Worm (Caenorhabditis elegans): ENCODE data around the gene nlt-1.

DNA sequence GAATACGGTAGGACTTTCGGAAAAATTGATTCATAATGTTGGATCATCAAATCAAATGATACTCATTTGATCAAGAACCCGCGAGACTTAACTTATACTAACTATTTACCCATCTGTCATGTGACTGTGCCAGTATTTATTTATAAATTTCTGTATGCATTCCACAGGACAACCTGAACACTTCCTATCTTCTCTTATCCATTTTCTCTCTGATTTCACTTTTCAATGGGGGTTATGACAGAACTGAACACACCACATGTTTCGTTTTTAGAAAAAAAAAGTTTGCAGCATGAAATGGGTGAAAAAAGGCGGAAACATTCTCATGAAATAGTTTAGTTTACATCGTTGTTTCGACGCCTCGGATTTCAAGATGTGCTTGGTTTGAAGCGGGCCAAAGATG lies 16.6 kb upstream of the nlt-1 start:
- TF ChIP-seq ztf-11 (tag; optimal IDR thresholded peaks at IDR 0.05), result no peak
- TF ChIP-seq blmp-1 (tag; optimal IDR thresholded peaks at IDR 0.05), result no peak
- TF ChIP-seq elt-3 (tag; optimal IDR thresholded peaks at IDR 0.05), result no peak
- TF ChIP-seq unc-62 (GFP tag; optimal IDR thresholded peaks at IDR 0.05), result no peak
- no peak for TF ChIP-seq sem-2 (GFP tag; optimal IDR thresholded peaks at IDR 0.05)
- TF ChIP-seq flh-1 (GFP tag; optimal IDR thresholded peaks at IDR 0.05), result no peak
- TF ChIP-seq nhr-237 (tag; optimal IDR thresholded peaks at IDR 0.05), result no peak
- no peak for TF ChIP-seq elt-1 (tag; optimal IDR thresholded peaks at IDR 0.05; ENCODE audit: borderline replicate concordance, insufficient read depth)
- TF ChIP-seq sptf-1 (tag; optimal IDR thresholded peaks at IDR 0.05), result no peak
- TF ChIP-seq ces-1 (GFP tag; optimal IDR thresholded peaks at IDR 0.05), result no peak
- no peak for TF ChIP-seq M03D4.4 (tag; optimal IDR thresholded peaks at IDR 0.05)
- no peak for TF ChIP-seq nhr-12 (tag; optimal IDR thresholded peaks at IDR 0.05)
- TF ChIP-seq nhr-76 (tag; optimal IDR thresholded peaks at IDR 0.05), result no peak
- no peak for TF ChIP-seq unc-39 (tag; optimal IDR thresholded peaks at IDR 0.05)
